Fruit fly (Drosophila melanogaster): ENCODE results near the gene CG18666.

DNA sequence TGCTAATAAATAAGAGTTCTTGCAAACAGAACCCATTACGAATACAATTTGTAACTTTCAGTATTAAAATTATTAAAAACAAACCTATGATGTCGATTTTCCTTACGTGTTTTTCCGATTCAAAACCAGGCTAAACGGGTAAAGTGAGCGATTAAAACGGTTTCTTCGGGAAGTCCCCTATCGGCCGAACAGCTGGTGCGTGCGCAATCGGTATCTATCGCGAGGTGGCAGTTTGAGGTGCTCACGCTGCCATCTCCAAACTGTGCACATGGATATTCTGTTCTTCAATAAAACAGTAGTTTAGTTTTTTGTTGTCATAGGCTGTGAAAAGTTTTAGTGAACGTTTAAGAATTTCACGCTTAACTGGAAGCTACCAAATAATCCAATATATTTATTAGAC, 45.4 kb upstream of the CG18666 start, which contains the start of gene TTLL4A:
- TF ChIP-seq psq (optimal IDR thresholded peaks at IDR 0.05) (no peak), Myc (optimal IDR thresholded peaks at IDR 0.05) (no peak), insv (optimal IDR thresholded peaks at IDR 0.05) (no peak), ttk (optimal IDR thresholded peaks at IDR 0.05) (no peak)
